Worm (Caenorhabditis elegans): Measurements from ENCODE around the gene K03B8.11.
A peak's percentile ranks its signal among the peaks of the same experiment; 100 is the strongest.

The K03B8.11 gene

DNA sequence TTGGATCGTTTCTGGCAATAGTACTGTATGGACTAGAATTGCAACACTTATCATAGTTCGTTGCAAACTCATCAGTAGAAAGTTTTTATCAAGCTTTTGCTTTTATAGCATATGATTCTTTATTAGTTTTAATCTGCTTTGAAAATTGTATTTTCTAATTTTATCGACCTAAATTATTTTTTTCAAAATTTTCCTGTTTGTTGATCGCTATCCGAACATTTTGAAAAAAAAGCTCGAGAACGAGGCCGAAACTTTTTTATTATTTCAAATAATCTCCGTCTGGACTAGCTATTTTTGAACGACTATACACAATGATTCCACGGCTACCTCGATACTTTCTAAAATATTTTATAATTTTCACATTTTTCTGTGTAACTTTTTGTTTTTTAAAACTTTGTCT lies 3.9 kb downstream of the K03B8.11 start, which contains the start of gene F55C10.4:
F55C10.4 (plus strand) TSS at position 301 of the 400 bp plus-strand sequence.
- TF ChIP-seq cog-1 (tag; optimal IDR thresholded peaks at IDR 0.05) (no peak), ztf-23 (GFP tag; IDR thresholded peaks at IDR 0.05) (no peak), ztf-29 (GFP tag; IDR thresholded peaks at IDR 0.05) (no peak), T22C8.4 (GFP tag; IDR thresholded peaks at IDR 0.05) (no peak), ref-1 (GFP tag; conservative IDR thresholded peaks at IDR 0.05) (no peak), klf-2 (GFP tag; conservative IDR thresholded peaks at IDR 0.05) (no peak), tab-1 (GFP tag; IDR thresholded peaks at IDR 0.05) (no peak), flt-1 (GFP tag; IDR thresholded peaks at IDR 0.05) (no peak), med-1 (GFP tag; optimal IDR thresholded peaks at IDR 0.05; ENCODE audit: insufficient read depth) (no peak)

DNA sequence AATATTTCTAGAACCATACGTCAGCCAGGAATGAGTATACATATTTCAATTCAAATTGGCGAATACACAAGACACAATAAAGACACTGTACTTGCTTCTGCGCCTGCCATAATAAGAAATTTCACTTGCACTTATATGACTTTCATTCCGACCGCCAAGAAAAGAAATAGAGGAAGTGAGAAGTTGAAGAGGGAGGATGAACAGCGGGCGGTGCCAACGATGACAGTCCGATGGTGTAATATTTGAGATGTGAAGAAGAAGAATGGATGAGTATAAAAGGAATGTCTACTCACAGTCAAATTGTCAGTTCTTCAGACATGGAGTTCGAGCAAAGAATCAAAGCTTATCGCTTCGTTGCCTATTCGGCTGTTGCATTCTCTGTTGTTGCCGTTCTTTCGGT lies 5.2 kb downstream of the K03B8.11 start, which contains the start of gene col-154:
col-154 (plus strand) TSS at position 301 of the 400 bp plus-strand sequence.
- no peak for TF ChIP-seq ztf-29 (GFP tag; IDR thresholded peaks at IDR 0.05)

DNA sequence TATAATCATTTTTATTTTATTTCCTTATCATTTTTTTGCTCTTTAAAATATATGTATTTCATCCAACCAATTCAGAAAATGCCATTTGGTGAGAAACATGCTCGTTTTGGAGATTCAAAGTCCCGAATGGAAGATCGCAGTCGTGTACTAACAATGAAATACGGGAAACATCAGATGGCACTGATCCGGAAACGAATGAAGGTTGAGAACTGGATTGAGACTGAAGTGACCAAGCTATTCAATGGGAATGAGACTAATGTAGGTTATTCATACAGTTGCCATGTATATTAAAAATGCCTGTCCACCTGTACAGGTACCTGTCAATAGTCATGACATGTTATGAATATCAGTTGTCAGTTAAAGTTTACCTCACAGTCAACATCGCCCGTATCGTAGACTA lies 7.3 kb downstream of the K03B8.11 start, which contains the start of gene F55C10.5:
F55C10.5 (plus strand) TSS at position 74 of the 400 bp plus-strand sequence.
- TF ChIP-seq cog-1 (tag; optimal IDR thresholded peaks at IDR 0.05) (no peak), tab-1 (GFP tag; IDR thresholded peaks at IDR 0.05) (no peak), T22C8.4 (GFP tag; IDR thresholded peaks at IDR 0.05) (no peak), ztf-29 (GFP tag; IDR thresholded peaks at IDR 0.05) (no peak), klf-2 (GFP tag; conservative IDR thresholded peaks at IDR 0.05) (no peak), flt-1 (GFP tag; IDR thresholded peaks at IDR 0.05) (no peak), ztf-23 (GFP tag; IDR thresholded peaks at IDR 0.05) (no peak), med-1 (GFP tag; optimal IDR thresholded peaks at IDR 0.05; ENCODE audit: insufficient read depth) (no peak), ref-1 (GFP tag; conservative IDR thresholded peaks at IDR 0.05) (no peak)

DNA sequence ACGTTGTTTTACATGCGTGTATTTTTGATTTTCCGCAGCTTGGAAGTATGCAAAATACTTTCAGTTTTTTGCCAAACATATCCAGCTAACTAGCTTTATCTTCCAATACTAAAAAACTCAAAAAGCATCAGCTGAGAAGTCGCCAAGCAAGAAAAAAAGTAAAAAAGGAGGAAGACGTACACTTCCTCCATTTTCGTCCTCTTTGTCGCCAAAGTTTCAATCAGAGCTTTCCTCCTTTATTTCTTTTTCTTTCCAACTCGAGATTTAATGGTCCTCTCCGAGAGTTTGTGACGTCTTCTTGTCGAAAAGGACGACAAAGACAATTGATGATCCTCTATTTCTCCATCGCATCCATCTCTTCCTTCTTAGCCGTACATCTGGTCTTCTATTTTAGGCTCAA lies 9.7 kb downstream of the K03B8.11 start:
- TF ChIP-seq tab-1 (GFP tag; IDR thresholded peaks at IDR 0.05), result no peak
- TF ChIP-seq ztf-29 (GFP tag; IDR thresholded peaks at IDR 0.05), result no peak
- no peak for TF ChIP-seq ztf-23 (GFP tag; IDR thresholded peaks at IDR 0.05)
- TF ChIP-seq flt-1 (GFP tag; IDR thresholded peaks at IDR 0.05), result no peak
- TF ChIP-seq T22C8.4 (GFP tag; IDR thresholded peaks at IDR 0.05), result no peak
- no peak for TF ChIP-seq ref-1 (GFP tag; conservative IDR thresholded peaks at IDR 0.05)
- no peak for TF ChIP-seq cog-1 (tag; optimal IDR thresholded peaks at IDR 0.05)
- no peak for TF ChIP-seq klf-2 (GFP tag; conservative IDR thresholded peaks at IDR 0.05)

DNA sequence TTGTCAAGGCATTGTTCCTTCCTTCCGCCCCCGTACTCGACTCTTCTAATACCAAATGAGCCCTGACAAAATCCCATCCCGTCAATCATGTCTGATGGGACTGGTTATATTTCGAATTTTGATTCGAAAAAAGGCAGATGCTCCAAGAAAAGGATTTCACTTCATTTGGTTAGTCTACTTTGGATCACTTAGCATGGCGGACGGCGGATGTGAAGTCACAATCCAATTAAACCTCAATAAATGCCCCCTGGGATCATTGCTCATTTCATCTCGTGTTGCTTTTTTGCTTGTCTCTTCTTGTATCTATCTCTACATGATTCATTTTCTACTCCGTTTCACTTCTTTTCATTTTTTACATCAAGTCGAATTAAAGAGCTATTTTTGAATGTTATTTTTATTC lies 11.0 kb downstream of the K03B8.11 start:
- TF ChIP-seq klf-2 (GFP tag; conservative IDR thresholded peaks at IDR 0.05) (no peak), cog-1 (tag; optimal IDR thresholded peaks at IDR 0.05) (no peak), tab-1 (GFP tag; IDR thresholded peaks at IDR 0.05) (no peak), flt-1 (GFP tag; IDR thresholded peaks at IDR 0.05) (no peak), ztf-23 (GFP tag; IDR thresholded peaks at IDR 0.05) (no peak), T22C8.4 (GFP tag; IDR thresholded peaks at IDR 0.05) (no peak), med-1 (GFP tag; optimal IDR thresholded peaks at IDR 0.05; ENCODE audit: insufficient read depth) (no peak), ztf-29 (GFP tag; IDR thresholded peaks at IDR 0.05) (no peak), ref-1 (GFP tag; conservative IDR thresholded peaks at IDR 0.05) (no peak)

DNA sequence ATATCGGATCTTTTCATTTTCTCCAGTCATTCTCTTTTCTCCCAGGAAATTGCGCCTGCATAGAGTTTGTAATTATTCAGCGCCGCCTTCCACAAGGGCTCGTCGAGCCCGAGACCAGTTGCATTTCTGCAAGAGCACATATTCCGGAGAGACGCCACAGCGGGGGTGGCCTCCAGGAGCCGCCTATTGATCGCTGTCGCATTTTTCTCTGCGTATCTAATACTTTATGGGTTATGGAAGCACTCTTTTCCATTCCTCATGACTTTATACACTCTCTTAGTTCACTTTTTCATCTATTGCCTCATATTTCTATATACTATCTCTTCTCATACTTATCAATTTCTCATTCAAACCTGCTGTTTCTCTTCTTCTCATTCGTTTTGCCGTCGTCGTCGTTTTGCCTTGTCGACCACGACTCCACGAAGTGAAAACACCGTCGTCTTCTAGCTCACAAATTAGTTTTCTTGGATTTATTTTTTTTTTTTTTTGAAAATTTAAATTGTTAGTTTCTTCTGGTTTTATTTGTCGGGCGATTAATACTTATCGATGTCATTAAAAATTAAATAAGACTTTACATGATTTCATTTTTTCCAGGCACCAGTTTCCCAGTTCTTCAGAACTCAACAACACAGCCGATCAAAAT lies 15.0 kb downstream of the K03B8.11 start, which contains the start of gene cnb-1:
cnb-1 (plus strand) TSS at position 593 of the 643 bp plus-strand sequence.
- TF ChIP-seq ztf-23 (GFP tag; IDR thresholded peaks at IDR 0.05) (no peak), T22C8.4 (GFP tag; IDR thresholded peaks at IDR 0.05) (peak; percentile 63)

DNA sequence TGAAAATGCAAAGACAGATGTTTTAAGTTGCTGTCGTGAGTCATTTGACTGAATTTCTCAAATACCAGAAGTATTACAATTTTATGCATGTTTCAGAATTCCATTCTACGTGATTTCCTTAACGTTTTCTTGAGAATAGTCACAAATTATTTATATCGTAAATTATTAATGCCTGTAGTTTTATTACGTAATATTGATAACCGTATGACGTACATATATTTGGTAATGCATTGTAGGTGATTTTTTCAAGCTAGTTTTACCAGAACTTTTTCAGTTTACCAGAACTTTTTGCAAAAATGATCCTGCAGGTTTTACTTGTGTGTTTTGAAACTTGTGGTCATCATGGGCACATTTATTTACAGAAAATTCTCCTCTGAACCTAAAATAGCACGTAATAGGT lies 16.4 kb downstream of the K03B8.11 start:
- TF ChIP-seq med-1 (GFP tag; optimal IDR thresholded peaks at IDR 0.05; ENCODE audit: insufficient read depth), result no peak
- TF ChIP-seq klf-2 (GFP tag; conservative IDR thresholded peaks at IDR 0.05), result no peak
- TF ChIP-seq T22C8.4 (GFP tag; IDR thresholded peaks at IDR 0.05), result no peak
- TF ChIP-seq ztf-29 (GFP tag; IDR thresholded peaks at IDR 0.05), result no peak
- no peak for TF ChIP-seq tab-1 (GFP tag; IDR thresholded peaks at IDR 0.05)
- TF ChIP-seq cog-1 (tag; optimal IDR thresholded peaks at IDR 0.05), result no peak
- TF ChIP-seq ref-1 (GFP tag; conservative IDR thresholded peaks at IDR 0.05), result no peak
- no peak for TF ChIP-seq ztf-23 (GFP tag; IDR thresholded peaks at IDR 0.05)
- TF ChIP-seq flt-1 (GFP tag; IDR thresholded peaks at IDR 0.05), result no peak

DNA sequence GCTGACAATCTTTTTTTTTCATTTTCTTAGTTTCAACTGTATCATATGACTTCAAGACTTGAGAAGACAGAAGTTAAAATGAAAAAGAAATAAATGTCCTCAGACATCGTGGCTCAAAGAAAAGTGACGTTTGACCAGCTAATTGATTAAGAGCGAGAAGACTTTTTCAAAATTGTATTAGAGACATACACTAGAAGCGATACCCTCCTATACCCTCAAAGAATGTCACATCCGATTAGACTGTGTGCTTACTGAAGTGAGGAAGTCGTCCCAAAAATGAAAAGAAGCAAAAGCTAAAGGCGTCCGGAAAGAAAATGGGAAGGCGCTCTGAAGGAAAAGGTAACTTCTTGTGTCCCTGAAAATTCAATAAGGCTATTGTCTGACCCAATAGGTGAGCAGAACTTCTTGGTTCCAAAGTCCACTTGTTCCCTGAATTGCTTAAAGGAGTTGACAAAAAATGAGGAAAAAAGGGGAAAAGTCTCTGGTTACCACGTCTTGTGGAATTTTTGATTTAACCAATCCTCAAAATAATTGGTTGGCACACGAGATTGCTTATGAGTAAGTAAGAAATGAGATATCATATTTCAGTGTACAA lies 17.9 kb downstream of the K03B8.11 start:
- TF ChIP-seq tab-1 (GFP tag; IDR thresholded peaks at IDR 0.05), result no peak
- no peak for TF ChIP-seq ztf-23 (GFP tag; IDR thresholded peaks at IDR 0.05)
- TF ChIP-seq T22C8.4 (GFP tag; IDR thresholded peaks at IDR 0.05), result no peak
- no peak for TF ChIP-seq ztf-29 (GFP tag; IDR thresholded peaks at IDR 0.05)
- no peak for TF ChIP-seq med-1 (GFP tag; optimal IDR thresholded peaks at IDR 0.05; ENCODE audit: insufficient read depth)
- no peak for TF ChIP-seq cog-1 (tag; optimal IDR thresholded peaks at IDR 0.05)
- no peak for TF ChIP-seq flt-1 (GFP tag; IDR thresholded peaks at IDR 0.05)
- TF ChIP-seq ref-1 (GFP tag; conservative IDR thresholded peaks at IDR 0.05), result no peak
- no peak for TF ChIP-seq klf-2 (GFP tag; conservative IDR thresholded peaks at IDR 0.05)

DNA sequence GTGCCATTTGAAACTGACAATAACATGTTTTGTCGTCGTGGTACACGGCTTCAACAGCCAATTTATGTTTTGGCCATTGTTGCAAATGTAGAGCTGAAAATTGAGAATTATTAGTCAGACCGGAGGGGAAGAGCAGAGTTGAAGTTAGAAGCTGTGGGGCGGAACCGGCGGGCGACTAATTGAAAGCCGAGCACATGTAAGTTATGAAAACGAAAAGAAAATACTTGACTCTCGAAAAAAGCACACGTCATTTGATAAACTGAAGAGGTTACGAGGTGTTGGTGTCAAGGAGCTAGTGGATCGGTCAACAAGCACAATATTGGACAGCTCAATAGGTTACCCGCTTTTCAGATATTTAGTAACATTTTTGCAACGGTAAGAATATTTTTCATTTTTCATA lies 24.2 kb downstream of the K03B8.11 start, which contains the start of gene dop-5:
dop-5 (minus strand) TSS at position 101 of the 400 bp plus-strand sequence.
- TF ChIP-seq tab-1 (GFP tag; IDR thresholded peaks at IDR 0.05) (no peak), ref-1 (GFP tag; conservative IDR thresholded peaks at IDR 0.05) (no peak), med-1 (GFP tag; optimal IDR thresholded peaks at IDR 0.05; ENCODE audit: insufficient read depth) (no peak), ztf-23 (GFP tag; IDR thresholded peaks at IDR 0.05) (no peak), cog-1 (tag; optimal IDR thresholded peaks at IDR 0.05) (no peak), flt-1 (GFP tag; IDR thresholded peaks at IDR 0.05) (no peak), T22C8.4 (GFP tag; IDR thresholded peaks at IDR 0.05) (no peak), klf-2 (GFP tag; conservative IDR thresholded peaks at IDR 0.05) (no peak), ztf-29 (GFP tag; IDR thresholded peaks at IDR 0.05) (no peak)

DNA sequence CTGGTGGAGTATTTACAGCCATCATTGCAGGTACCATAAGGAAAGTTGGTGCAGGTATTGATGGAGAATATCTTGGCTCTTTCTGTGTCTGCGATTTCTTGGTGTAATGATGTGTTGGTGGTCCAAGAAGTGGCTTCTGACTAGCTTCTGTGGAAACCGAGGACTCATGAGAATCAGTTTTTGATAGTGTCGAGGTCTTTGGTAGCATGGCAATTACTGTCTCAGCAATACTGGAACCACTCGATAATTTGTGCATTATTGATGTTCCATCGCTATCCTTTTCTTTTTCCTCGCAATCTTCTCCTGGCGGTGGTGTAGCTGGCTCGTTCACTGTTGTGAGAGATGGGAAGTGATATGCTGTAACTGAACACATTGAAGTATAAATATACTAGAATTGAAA lies 26.7 kb downstream of the K03B8.11 start:
- no peak for TF ChIP-seq ztf-29 (GFP tag; IDR thresholded peaks at IDR 0.05)
- no peak for TF ChIP-seq med-1 (GFP tag; optimal IDR thresholded peaks at IDR 0.05; ENCODE audit: insufficient read depth)
- TF ChIP-seq cog-1 (tag; optimal IDR thresholded peaks at IDR 0.05), result no peak
- no peak for TF ChIP-seq klf-2 (GFP tag; conservative IDR thresholded peaks at IDR 0.05)
- TF ChIP-seq tab-1 (GFP tag; IDR thresholded peaks at IDR 0.05), result no peak
- no peak for TF ChIP-seq ztf-23 (GFP tag; IDR thresholded peaks at IDR 0.05)
- no peak for TF ChIP-seq T22C8.4 (GFP tag; IDR thresholded peaks at IDR 0.05)
- TF ChIP-seq flt-1 (GFP tag; IDR thresholded peaks at IDR 0.05), result no peak
- no peak for TF ChIP-seq ref-1 (GFP tag; conservative IDR thresholded peaks at IDR 0.05)

Data from whole organism, midembryonic.